Fruit fly (Drosophila melanogaster) whole organism, embryonic: ENCODE results near the gene CG16904.

ENCODE experiments used
- Adf1 ChIP-seq: fragments of 200-800 bp; sonication (Bioruptor generic); IDR thresholded peaks from 2 replicates; pipeline ENCODE4 v1.3.6; 2022; ENCODE audit warnings: missing biosample characterization, missing genetic modification characterization
- B-H2 ChIP-seq: fragments of 200-800 bp; sonication (Bioruptor generic); optimal IDR thresholded peaks from 2 replicates; lab custom pipeline; 2018; ENCODE audit warnings: missing biosample characterization, mild to moderate bottlenecking, missing genetic modification characterization
- BtbVII ChIP-seq: fragments of 200-800 bp; sonication (Bioruptor generic); optimal IDR thresholded peaks from 3 replicates; lab custom pipeline; 2017; ENCODE audit warnings: missing biosample characterization, mild to moderate bottlenecking, missing genetic modification characterization
- CG1024 ChIP-seq: fragments of 200-800 bp; sonication (Bioruptor generic); IDR thresholded peaks from 2 replicates; pipeline ENCODE4 v1.3.6; 2022; ENCODE audit warnings: missing biosample characterization, missing genetic modification characterization
- CG10543 ChIP-seq: fragments of 200-800 bp; sonication (Bioruptor generic); optimal IDR thresholded peaks from 3 replicates; lab custom pipeline; 2017; ENCODE audit warnings: missing biosample characterization, mild to moderate bottlenecking, missing genetic modification characterization, moderate library complexity
- CG10959 ChIP-seq: fragments of 200-800 bp; sonication (Bioruptor generic); IDR thresholded peaks from 2 replicates; pipeline ENCODE4 v1.3.6; 2022; ENCODE audit warnings: missing biosample characterization, missing genetic modification characterization
- CG11456 ChIP-seq: fragments of 200-800 bp; sonication (Bioruptor generic); IDR thresholded peaks from 3 replicates; pipeline ENCODE4 v1.3.6; 2022; ENCODE audit warnings: missing biosample characterization, missing genetic modification characterization
- CG11504 ChIP-seq: fragments of 200-800 bp; sonication (Bioruptor generic); optimal IDR thresholded peaks from 3 replicates; lab custom pipeline; 2019; ENCODE audit warnings: missing biosample characterization, mild to moderate bottlenecking, missing genetic modification characterization, moderate library complexity
- CG11696 ChIP-seq: fragments of 200-800 bp; sonication (Bioruptor generic); IDR thresholded peaks from 2 replicates; pipeline ENCODE4 v1.3.6; 2022; ENCODE audit warnings: missing biosample characterization, missing genetic modification characterization
- CG12104 ChIP-seq: fragments of 200-800 bp; sonication (Bioruptor generic); optimal IDR thresholded peaks from 3 replicates; lab custom pipeline; 2016; ENCODE audit warnings: missing biosample characterization, missing genetic modification characterization
- CG12659 ChIP-seq: fragments of 200-800 bp; sonication (Bioruptor generic); optimal IDR thresholded peaks from 3 replicates; lab custom pipeline; 2017; ENCODE audit warnings: mild to moderate bottlenecking, missing biosample characterization, missing genetic modification reagents, missing genetic modification characterization
- CG12942 ChIP-seq: fragments of 200-800 bp; sonication (Bioruptor generic); optimal IDR thresholded peaks from 3 replicates; lab custom pipeline; 2016; ENCODE audit warnings: missing biosample characterization, missing genetic modification characterization
- CG15479 ChIP-seq: fragments of 200-800 bp; sonication (Bioruptor generic); optimal IDR thresholded peaks from 3 replicates; lab custom pipeline; 2019; ENCODE audit warnings: missing biosample characterization, mild to moderate bottlenecking, missing genetic modification characterization, moderate library complexity
- CG1602 ChIP-seq: fragments of 200-800 bp; sonication (Bioruptor generic); optimal IDR thresholded peaks from 3 replicates; lab custom pipeline; 2016; ENCODE audit warnings: missing biosample characterization, missing genetic modification characterization
- CG18599 ChIP-seq: fragments of 200-800 bp; sonication (Bioruptor generic); optimal IDR thresholded peaks from 3 replicates; lab custom pipeline; 2017; ENCODE audit warnings: missing biosample characterization, missing genetic modification characterization, mild to moderate bottlenecking, moderate library complexity, missing genetic modification reagents
- CG2202 ChIP-seq: fragments of 200-800 bp; sonication (Bioruptor generic); optimal IDR thresholded peaks from 2 replicates; lab custom pipeline; 2018; ENCODE audit warnings: missing biosample characterization, mild to moderate bottlenecking, missing genetic modification characterization
- CG31441 ChIP-seq: fragments of 200-800 bp; sonication (Bioruptor generic); IDR thresholded peaks from 2 replicates; pipeline ENCODE4 v1.3.6; 2022; ENCODE audit warnings: missing biosample characterization, missing genetic modification characterization
- CG34376 ChIP-seq: fragments of 200-800 bp; sonication (Bioruptor generic); optimal IDR thresholded peaks from 2 replicates; lab custom pipeline; 2018; ENCODE audit warnings: missing biosample characterization, mild to moderate bottlenecking, missing genetic modification characterization
- CG5953 ChIP-seq: fragments of 200-800 bp; sonication (Bioruptor generic); IDR thresholded peaks from 2 replicates; pipeline ENCODE4 v1.3.6; 2022; ENCODE audit warnings: missing biosample characterization, missing genetic modification characterization
- CG7357 ChIP-seq: fragments of 200-800 bp; sonication (Bioruptor generic); IDR thresholded peaks from 3 replicates; pipeline ENCODE4 v1.3.6; 2022; ENCODE audit warnings: missing biosample characterization, missing genetic modification characterization
- CG9876 ChIP-seq: fragments of 200-800 bp; sonication (Bioruptor generic); optimal IDR thresholded peaks from 2 replicates; lab custom pipeline; 2016; ENCODE audit warnings: missing biosample characterization, missing genetic modification characterization
- Dad ChIP-seq: fragments of 200-800 bp; sonication (Bioruptor generic); optimal IDR thresholded peaks from 3 replicates; lab custom pipeline; 2016; ENCODE audit warnings: missing biosample characterization, missing genetic modification characterization
- Drgx ChIP-seq: fragments of 200-800 bp; sonication (Bioruptor generic); IDR thresholded peaks from 2 replicates; pipeline ENCODE4 v1.3.6; 2022; ENCODE audit warnings: missing biosample characterization, missing genetic modification characterization
- Mes4 ChIP-seq: fragments of 200-800 bp; sonication (Bioruptor generic); optimal IDR thresholded peaks from 2 replicates; lab custom pipeline; 2016; ENCODE audit warnings: missing biosample characterization, missing genetic modification characterization
- NC2β ChIP-seq: fragments of 200-800 bp; sonication (Bioruptor generic); optimal IDR thresholded peaks from 2 replicates; lab custom pipeline; 2016; ENCODE audit warnings: missing biosample characterization, missing genetic modification characterization
- NFAT ChIP-seq: fragments of 200-800 bp; sonication (Bioruptor generic); IDR thresholded peaks from 2 replicates; pipeline ENCODE4 v1.3.6; 2022; ENCODE audit warnings: missing biosample characterization, missing genetic modification characterization
- Rfx ChIP-seq: fragments of 200-800 bp; sonication (Bioruptor generic); IDR thresholded peaks from 2 replicates; pipeline ENCODE4 v1.3.6; 2022; ENCODE audit warnings: missing biosample characterization, missing genetic modification characterization
- Sry-δ ChIP-seq: fragments of 200-800 bp; sonication (Bioruptor generic); optimal IDR thresholded peaks from 2 replicates; lab custom pipeline; 2016; ENCODE audit warnings: missing biosample characterization, missing genetic modification characterization
- ap ChIP-seq: fragments of 200-800 bp; sonication (Bioruptor generic); IDR thresholded peaks from 2 replicates; pipeline ENCODE4 v1.3.6; 2022; ENCODE audit warnings: missing biosample characterization, missing genetic modification characterization
- ash1 ChIP-seq: fragments of 200-800 bp; sonication (Bioruptor generic); optimal IDR thresholded peaks from 2 replicates; lab custom pipeline; 2018; ENCODE audit warnings: missing biosample characterization, mild to moderate bottlenecking, missing genetic modification characterization
- bigmax ChIP-seq: fragments of 200-800 bp; sonication (Bioruptor generic); optimal IDR thresholded peaks from 2 replicates; lab custom pipeline; 2018; ENCODE audit warnings: missing biosample characterization, mild to moderate bottlenecking, missing genetic modification characterization
- dmrt11E ChIP-seq: fragments of 200-800 bp; sonication (Bioruptor generic); optimal IDR thresholded peaks from 3 replicates; lab custom pipeline; 2018; ENCODE audit warnings: missing biosample characterization, mild to moderate bottlenecking, missing genetic modification characterization, moderate library complexity
- emc ChIP-seq: fragments of 200-800 bp; sonication (Bioruptor generic); optimal IDR thresholded peaks from 2 replicates; lab custom pipeline; 2016; ENCODE audit warnings: missing biosample characterization, missing genetic modification characterization
- ewg ChIP-seq: fragments of 200-800 bp; sonication (Bioruptor generic); optimal IDR thresholded peaks from 3 replicates; lab custom pipeline; 2017; ENCODE audit warnings: mild to moderate bottlenecking, missing biosample characterization, missing genetic modification reagents, missing genetic modification characterization
- exex ChIP-seq: fragments of 200-800 bp; sonication (Bioruptor generic); optimal IDR thresholded peaks from 4 replicates; lab custom pipeline; 2018; ENCODE audit warnings: missing biosample characterization, mild to moderate bottlenecking, missing genetic modification characterization, moderate library complexity
- fd102C ChIP-seq: fragments of 200-800 bp; sonication (Bioruptor generic); optimal IDR thresholded peaks from 2 replicates; lab custom pipeline; 2018; ENCODE audit warnings: missing biosample characterization, mild to moderate bottlenecking, missing genetic modification characterization, moderate library complexity
- hth ChIP-seq: fragments of >200 bp; optimal IDR thresholded peaks from 2 replicates; lab custom pipeline; 2017; ENCODE audit warnings: inconsistent platforms
- nmo ChIP-seq: fragments of 200-800 bp; sonication (Bioruptor generic); optimal IDR thresholded peaks from 2 replicates; lab custom pipeline; 2018; ENCODE audit warnings: missing biosample characterization, mild to moderate bottlenecking, missing genetic modification characterization, moderate library complexity
- p53 ChIP-seq: fragments of 200-800 bp; sonication (Bioruptor generic); optimal IDR thresholded peaks from 2 replicates; lab custom pipeline; 2016; ENCODE audit warnings: missing biosample characterization, missing genetic modification characterization
- pho ChIP-seq: fragments of 200-800 bp; sonication (Bioruptor generic); optimal IDR thresholded peaks from 2 replicates; lab custom pipeline; 2016; ENCODE audit warnings: missing biosample characterization, missing genetic modification characterization
- phol ChIP-seq: fragments of 200-800 bp; sonication (Bioruptor generic); optimal IDR thresholded peaks from 3 replicates; lab custom pipeline; 2018; ENCODE audit warnings: missing biosample characterization, mild to moderate bottlenecking, missing genetic modification characterization, moderate library complexity
- pnt ChIP-seq: fragments of 200-800 bp; sonication (Bioruptor generic); optimal IDR thresholded peaks from 3 replicates; lab custom pipeline; 2016; ENCODE audit warnings: missing biosample characterization, missing genetic modification characterization
- sisA ChIP-seq: fragments of 200-800 bp; sonication (Bioruptor generic); IDR thresholded peaks from 2 replicates; pipeline ENCODE4 v1.3.6; 2022; ENCODE audit warnings: missing biosample characterization, missing genetic modification characterization
- sna ChIP-seq: fragments of 200-800 bp; sonication (Bioruptor generic); IDR thresholded peaks from 2 replicates; pipeline ENCODE4 v1.3.6; 2022; ENCODE audit warnings: missing biosample characterization, missing genetic modification characterization; ENCODE audit not compliant: partially characterized antibody
- so ChIP-seq: fragments of 200-800 bp; sonication (Bioruptor generic); IDR thresholded peaks from 3 replicates; pipeline ENCODE4 v1.3.6; 2022; ENCODE audit warnings: missing biosample characterization, missing genetic modification characterization
- twi ChIP-seq: fragments of 200-800 bp; optimal IDR thresholded peaks from 2 replicates; lab custom pipeline; 2019; ENCODE audit warnings: missing biosample characterization, mild to moderate bottlenecking, missing genetic modification characterization, moderate library complexity
- unpg ChIP-seq: fragments of 200-800 bp; sonication (Bioruptor generic); optimal IDR thresholded peaks from 3 replicates; lab custom pipeline; 2018; ENCODE audit warnings: missing biosample characterization, mild to moderate bottlenecking, missing genetic modification characterization, moderate library complexity
- vnd ChIP-seq: fragments of 200-800 bp; sonication (Bioruptor generic); IDR thresholded peaks from 3 replicates; pipeline ENCODE4 v1.3.6; 2022; ENCODE audit warnings: missing biosample characterization, missing genetic modification characterization; ENCODE audit not compliant: partially characterized antibody
- wor ChIP-seq: fragments of 200-800 bp; sonication (Bioruptor generic); IDR thresholded peaks from 2 replicates; pipeline ENCODE4 v1.3.6; 2022; ENCODE audit warnings: missing biosample characterization, missing genetic modification characterization
- yki ChIP-seq: fragments of >200 bp; optimal IDR thresholded peaks from 3 replicates; lab custom pipeline; 2018
- z ChIP-seq: fragments of 200-800 bp; sonication (Bioruptor generic); IDR thresholded peaks from 3 replicates; pipeline ENCODE4 v1.3.6; 2022; ENCODE audit warnings: missing biosample characterization, missing genetic modification characterization
- zen2 ChIP-seq: fragments of 200-800 bp; sonication (Bioruptor generic); IDR thresholded peaks from 3 replicates; pipeline ENCODE4 v1.3.6; 2022; ENCODE audit warnings: missing biosample characterization, missing genetic modification characterization; ENCODE audit not compliant: partially characterized antibody

The CG16904 gene

DNA sequence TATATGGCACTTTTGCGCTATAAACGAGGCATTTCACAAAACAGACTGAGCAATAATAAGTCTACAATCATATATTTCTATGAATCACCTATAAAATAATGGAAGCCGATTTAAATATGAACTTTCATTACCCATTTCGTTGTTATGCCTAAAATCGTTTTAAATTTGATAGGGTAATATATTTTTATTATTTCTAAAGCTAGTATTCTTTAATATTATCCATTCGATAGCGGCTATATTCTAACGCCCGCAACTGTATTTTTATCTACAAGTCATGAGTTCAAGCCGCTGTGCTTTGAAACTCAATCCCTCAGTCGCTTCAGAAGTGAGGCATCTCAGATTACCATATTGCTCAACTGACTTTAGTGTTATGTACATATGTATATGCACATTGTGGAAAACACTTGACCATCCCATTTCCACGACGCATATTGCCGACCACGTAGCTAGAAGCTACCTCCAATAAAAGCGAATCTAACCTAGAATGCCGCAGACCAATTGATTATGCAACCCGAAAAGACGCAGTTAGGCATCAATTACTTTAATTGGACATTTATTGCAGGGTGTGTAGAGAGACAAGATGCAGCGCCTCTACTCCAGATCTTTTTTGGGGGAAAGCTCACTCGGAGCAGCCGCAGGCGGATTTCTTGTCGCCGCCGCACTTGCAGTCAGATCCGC, 33.4 kb downstream of the CG16904 start (continued):
- TF ChIP-seq NFAT (no peak), CG1024 (GFP tag; lab: Robert Waterston, UW) (no peak), Mes4 (GFP tag; lab: Kevin White, UChicago) (no peak), ap (GFP tag; lab: Robert Waterston, UW) (no peak), unpg (GFP tag; lab: Kevin White, UChicago) (peak; percentile 47), B-H2 (GFP tag; lab: Kevin White, UChicago) (no peak), pho (GFP tag; lab: Kevin White, UChicago) (no peak), exex (tag; lab: Kevin White, UChicago) (no peak), CG12104 (GFP tag; lab: Kevin White, UChicago) (no peak), CG12942 (GFP tag; lab: Kevin White, UChicago) (no peak), BtbVII (GFP tag; lab: Kevin White, UChicago) (no peak), zen2 (GFP tag; lab: Robert Waterston, UW) (no peak), ewg (GFP tag; lab: Kevin White, UChicago) (no peak), ash1 (GFP tag; lab: Kevin White, UChicago) (no peak), CG11504 (no peak), sisA (no peak), z (no peak), Sry-δ (GFP tag; lab: Kevin White, UChicago) (no peak), CG10959 (GFP tag; lab: Robert Waterston, UW) (no peak), Drgx (GFP tag; lab: Robert Waterston, UW) (no peak), yki (no peak), CG18599 (GFP tag; lab: Kevin White, UChicago) (peak; percentile 7), sna (no peak), CG34376 (GFP tag; lab: Kevin White, UChicago) (no peak), so (0 out of 3 replicates have a peak, but pooled peaks have one; percentile 25), p53 (GFP tag; lab: Kevin White, UChicago) (no peak), vnd (GFP tag; lab: Robert Waterston, UW) (no peak), emc (GFP tag; lab: Kevin White, UChicago) (no peak), nmo (GFP tag; lab: Kevin White, UChicago) (peak; percentile 5), CG15479 (GFP tag; lab: Kevin White, UChicago) (no peak), CG12659 (no peak), CG10543 (GFP tag; lab: Kevin White, UChicago) (no peak), NC2β (GFP tag; lab: Kevin White, UChicago) (no peak), fd102C (GFP tag; lab: Kevin White, UChicago) (no peak), pnt (no peak), bigmax (GFP tag; lab: Kevin White, UChicago) (peak; percentile 66), CG7357 (GFP tag; lab: Robert Waterston, UW) (no peak), dmrt11E (tag; lab: Kevin White, UChicago) (peak; percentile 2), CG9876 (GFP tag; lab: Kevin White, UChicago) (no peak), hth (lab: Kevin White, UChicago) (no peak), Dad (GFP tag; lab: Kevin White, UChicago) (no peak), wor (GFP tag; lab: Robert Waterston, UW) (no peak), phol (peak; percentile 16), CG2202 (tag; lab: Kevin White, UChicago) (no peak), CG5953 (GFP tag; lab: Robert Waterston, UW) (no peak), twi (tag; lab: Kevin White, UChicago) (no peak), CG11696 (GFP tag; lab: Robert Waterston, UW) (peak; percentile 79), CG11456 (GFP tag; lab: Robert Waterston, UW) (no peak), Rfx (GFP tag; lab: Robert Waterston, UW) (no peak), CG31441 (GFP tag; lab: Robert Waterston, UW) (peak; percentile 39; the same call in 1 of the 2 replicates), CG1602 (GFP tag; lab: Kevin White, UChicago) (no peak), Adf1 (GFP tag; lab: Robert Waterston, UW) (no peak)
